Worm (Caenorhabditis elegans) whole organism, L3 larva: ENCODE data around the gene nhr-208.

Source experiments
- R02D3.7 ChIP-seq: fragments of 150-350 bp; optimal IDR thresholded peaks from 2 replicates; lab custom pipeline; 2014; ENCODE audit warnings: missing biosample characterization, missing genetic modification characterization
- aly-2 ChIP-seq: fragments of 150-350 bp; optimal IDR thresholded peaks from 2 replicates; lab custom pipeline; 2014; ENCODE audit warnings: missing biosample characterization, missing genetic modification characterization
- ama-1 ChIP-seq: fragments of 150-350 bp; optimal IDR thresholded peaks from 2 replicates; lab custom pipeline; 2018
- ceh-28 ChIP-seq: fragments of 150-350 bp; optimal IDR thresholded peaks from 2 replicates; lab custom pipeline; 2014; ENCODE audit warnings: missing biosample characterization, missing genetic modification reagents, missing genetic modification characterization
- fkh-10 ChIP-seq: sonication (generic microtip); optimal IDR thresholded peaks from 2 replicates; lab custom pipeline; 2017; ENCODE audit warnings: missing biosample characterization, missing genetic modification reagents, missing genetic modification characterization
- jun-1 ChIP-seq: fragments of 150-350 bp; optimal IDR thresholded peaks from 2 replicates; lab custom pipeline; 2014; ENCODE audit warnings: missing biosample characterization, missing genetic modification reagents, missing genetic modification characterization
- lin-39 ChIP-seq: fragments of 150-350 bp; optimal IDR thresholded peaks from 2 replicates; lab custom pipeline; 2018; ENCODE audit warnings: missing biosample characterization, missing genetic modification reagents, missing genetic modification characterization
- nhr-11 ChIP-seq: fragments of 150-350 bp; optimal IDR thresholded peaks from 2 replicates; lab custom pipeline; 2014; ENCODE audit warnings: missing biosample characterization, missing genetic modification characterization
- nhr-28 ChIP-seq: fragments of 150-350 bp; optimal IDR thresholded peaks from 2 replicates; lab custom pipeline; 2014; ENCODE audit warnings: missing biosample characterization, missing genetic modification characterization
- tbx-2 ChIP-seq: sonication (generic microtip); optimal IDR thresholded peaks from 2 replicates; lab custom pipeline; 2016; ENCODE audit warnings: mild to moderate bottlenecking, missing genetic modification characterization, missing compliant biosample characterization

DNA sequence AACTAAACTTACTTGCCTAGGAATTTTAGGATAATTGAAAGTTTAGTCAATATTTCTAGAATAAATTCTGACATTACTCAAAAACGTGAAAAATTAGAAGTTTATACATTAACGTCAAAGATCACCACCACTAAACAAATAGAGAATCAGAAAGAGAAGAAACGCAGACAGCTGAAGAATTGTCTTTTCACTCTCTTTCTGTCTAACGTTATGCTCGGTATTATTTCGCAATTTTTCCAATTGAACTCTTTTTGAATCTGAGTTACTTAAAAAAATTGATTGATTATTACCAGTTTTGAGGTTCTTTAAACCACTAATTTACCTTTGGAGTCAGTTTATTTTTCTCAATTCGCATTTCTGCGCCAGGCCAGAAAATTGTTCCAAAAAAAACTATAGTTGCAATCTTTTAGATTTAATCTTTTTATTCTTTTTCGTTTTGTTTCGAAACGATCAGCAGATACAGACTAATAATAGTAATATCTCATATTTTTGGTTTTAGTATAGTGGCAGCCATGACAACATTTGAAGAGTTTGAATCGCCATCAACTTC is 6.8 kb downstream of the nhr-208 start, which contains the start of gene nhr-154:
- TF ChIP-seq nhr-28 (tag; lab: Kevin White, UChicago) (no peak), fkh-10 (GFP tag; lab: Kevin White, UChicago) (no peak), tbx-2 (tag; lab: Kevin White, UChicago) (no peak), jun-1 (tag; lab: Kevin White, UChicago) (no peak), lin-39 (tag; lab: Kevin White, UChicago) (no peak), aly-2 (no peak), nhr-11 (tag; lab: Kevin White, UChicago) (no peak), R02D3.7 (tag; lab: Kevin White, UChicago) (no peak), ama-1 (no peak), ceh-28 (peak; percentile 42)
